Worm (Caenorhabditis elegans) whole organism, L2 larva: Measurements from ENCODE around the gene elo-6.

Experiments used
- Y55F3AM.14 ChIP-seq: fragments of 200-800 bp; sonication (Bioruptor generic); optimal IDR thresholded peaks from 2 replicates; lab custom pipeline; 2018; ENCODE audit warnings: mild to moderate bottlenecking, missing genetic modification characterization, missing compliant biosample characterization
- alr-1 ChIP-seq: fragments of 150-350 bp; optimal IDR thresholded peaks from 2 replicates; lab custom pipeline; 2014; ENCODE audit warnings: missing biosample characterization, missing genetic modification characterization
- blmp-1 ChIP-seq: sonication (generic microtip); optimal IDR thresholded peaks from 2 replicates; lab custom pipeline; 2017; ENCODE audit warnings: missing genetic modification characterization, mild to moderate bottlenecking, missing compliant biosample characterization, antibody characterized with exemption, moderate library complexity; ENCODE audit not compliant: insufficient read depth
- egl-27 ChIP-seq: sonication (generic microtip); optimal IDR thresholded peaks from 3 replicates; lab custom pipeline; 2017; ENCODE audit warnings: missing biosample characterization, missing genetic modification reagents, missing genetic modification characterization
- elt-3 ChIP-seq: sonication (generic microtip); optimal IDR thresholded peaks from 2 replicates; lab custom pipeline; 2017; ENCODE audit warnings: missing biosample characterization, missing genetic modification characterization
- lin-13 ChIP-seq: fragments of 150-350 bp; optimal IDR thresholded peaks from 2 replicates; lab custom pipeline; 2014; ENCODE audit warnings: missing biosample characterization, missing genetic modification reagents, missing genetic modification characterization
- nhr-11 ChIP-seq: fragments of 150-350 bp; optimal IDR thresholded peaks from 2 replicates; lab custom pipeline; 2014; ENCODE audit warnings: missing biosample characterization, missing genetic modification characterization
- nhr-237 ChIP-seq: fragments of 150-350 bp; optimal IDR thresholded peaks from 2 replicates; lab custom pipeline; 2014; ENCODE audit warnings: missing biosample characterization, missing genetic modification characterization
- unc-39 ChIP-seq: fragments of 150-350 bp; optimal IDR thresholded peaks from 2 replicates; lab custom pipeline; 2014; ENCODE audit warnings: missing biosample characterization, missing genetic modification characterization
- unc-55 ChIP-seq: fragments of 150-350 bp; sonication (generic microtip); optimal IDR thresholded peaks from 3 replicates; lab custom pipeline; 2014; ENCODE audit warnings: missing biosample characterization, missing genetic modification reagents, missing genetic modification characterization
- unc-62 ChIP-seq: fragments of 150-350 bp; optimal IDR thresholded peaks from 2 replicates; lab custom pipeline; 2014; ENCODE audit warnings: missing biosample characterization, missing genetic modification reagents, missing genetic modification characterization
- zag-1 ChIP-seq: fragments of 150-350 bp; optimal IDR thresholded peaks from 2 replicates; lab custom pipeline; 2014; ENCODE audit warnings: missing biosample characterization, missing genetic modification characterization
- ztf-11 ChIP-seq: sonication (generic microtip); optimal IDR thresholded peaks from 2 replicates; lab custom pipeline; 2017; ENCODE audit warnings: missing biosample characterization, missing genetic modification characterization

- TF ChIP-seq unc-39 (no peak), lin-13 (GFP tag; lab: Kevin White, UChicago) (no peak), zag-1 (tag; lab: Kevin White, UChicago) (no peak), Y55F3AM.14 (GFP tag; lab: Kevin White, UChicago) (no peak), nhr-237 (tag; lab: Kevin White, UChicago) (no peak), ztf-11 (no peak), blmp-1 (tag; lab: Kevin White, UChicago) (no peak), egl-27 (tag; lab: Kevin White, UChicago) (no peak), alr-1 (tag; lab: Kevin White, UChicago) (no peak), unc-55 (no peak), elt-3 (no peak), nhr-11 (tag; lab: Kevin White, UChicago) (no peak), unc-62 (GFP tag; lab: Kevin White, UChicago) (no peak)
Measured at ce11 chrIV:5374946-5375345, 13.4 kb downstream of the elo-6 start.
